Worm (Caenorhabditis elegans): Measurements from ENCODE around the gene srd-31.

srd-31 gene

DNA sequence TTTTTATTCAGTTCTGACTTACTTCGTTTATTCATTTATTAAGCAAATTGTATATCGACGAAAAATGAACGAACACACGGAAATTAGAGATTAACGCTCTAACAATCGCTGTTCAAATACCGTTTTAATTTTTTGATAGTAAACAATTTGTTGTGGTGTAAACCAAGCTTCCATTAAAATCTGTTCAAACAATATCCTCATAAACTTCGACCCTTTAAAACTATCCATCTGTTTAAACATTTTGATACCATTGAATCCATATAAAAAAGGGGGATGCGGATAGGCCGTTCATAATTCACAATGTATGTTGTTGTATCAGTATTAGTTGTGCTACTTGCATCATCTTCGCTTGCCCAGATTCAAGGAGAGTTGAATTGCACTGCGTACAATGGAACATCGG is 8.0 kb downstream of the srd-31 start, which contains the start of gene F07C4.6:
F07C4.6 (plus strand) TSS at position 301 of the 400 bp plus-strand sequence.
- TF ChIP-seq ceh-18 (tag; optimal IDR thresholded peaks at IDR 0.05) = no peak
- TF ChIP-seq pha-4 (tag; optimal IDR thresholded peaks at IDR 0.05) = no peak
- TF ChIP-seq gmeb-2 (tag; optimal IDR thresholded peaks at IDR 0.05) = no peak
- TF ChIP-seq syd-9 (tag; optimal IDR thresholded peaks at IDR 0.05) = no peak
- no peak for TF ChIP-seq hlh-6 (tag; optimal IDR thresholded peaks at IDR 0.05)
- TF ChIP-seq T23F11.4 (GFP tag; optimal IDR thresholded peaks at IDR 0.05) = no peak
- TF ChIP-seq ztf-16 (tag; optimal IDR thresholded peaks at IDR 0.05) = no peak
- no peak for TF ChIP-seq ceh-34 (tag; optimal IDR thresholded peaks at IDR 0.05)
- TF ChIP-seq ama-1 (optimal IDR thresholded peaks at IDR 0.05) = no peak
- TF ChIP-seq ceh-24 (tag; optimal IDR thresholded peaks at IDR 0.05) = no peak

DNA sequence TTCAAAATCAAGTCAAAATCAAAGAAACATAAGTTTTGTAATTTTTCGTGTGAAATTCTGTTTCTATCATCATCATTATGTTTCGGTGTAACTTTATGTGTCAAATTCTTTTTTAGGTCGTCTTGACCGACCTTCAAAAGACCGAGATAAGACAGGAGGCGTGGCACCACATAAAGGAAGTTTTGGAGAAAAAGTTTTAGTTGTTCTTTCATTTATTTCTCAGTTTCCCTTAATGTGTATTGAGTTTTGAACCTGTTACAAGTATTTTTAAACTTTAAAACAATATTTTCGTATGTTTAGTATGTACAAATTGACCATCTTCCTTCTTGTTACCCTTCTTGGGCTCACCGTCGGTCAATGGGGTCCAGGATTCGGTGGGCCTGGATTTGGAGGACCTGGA is 9.9 kb downstream of the srd-31 start, which contains the start of gene grsp-4:
grsp-4 (plus strand) TSS at position 301 of the 400 bp plus-strand sequence.
- no peak for TF ChIP-seq elt-2 (tag; optimal IDR thresholded peaks at IDR 0.05)
- TF ChIP-seq F13H6.1 (tag; optimal IDR thresholded peaks at IDR 0.05) = no peak
- no peak for TF ChIP-seq rnt-1 (tag; optimal IDR thresholded peaks at IDR 0.05)
- TF ChIP-seq pros-1 (tag; optimal IDR thresholded peaks at IDR 0.05) = no peak
- TF ChIP-seq fax-1 (tag; optimal IDR thresholded peaks at IDR 0.05) = no peak
- TF ChIP-seq ceh-30 (tag; optimal IDR thresholded peaks at IDR 0.05) = no peak
- no peak for TF ChIP-seq pha-2 (tag; optimal IDR thresholded peaks at IDR 0.05)
- TF ChIP-seq Y22D7AL.16 (tag; optimal IDR thresholded peaks at IDR 0.05) = no peak
- no peak for TF ChIP-seq ceh-9 (tag; optimal IDR thresholded peaks at IDR 0.05)
- TF ChIP-seq hlh-30 (tag; optimal IDR thresholded peaks at IDR 0.05; ENCODE audit: insufficient read depth) = no peak
- no peak for TF ChIP-seq gmeb-2 (tag; optimal IDR thresholded peaks at IDR 0.05)
- TF ChIP-seq madf-2 (tag; optimal IDR thresholded peaks at IDR 0.05) = no peak
- no peak for TF ChIP-seq C38D4.7 (GFP tag; optimal IDR thresholded peaks at IDR 0.05)
- TF ChIP-seq dve-1 (tag; optimal IDR thresholded peaks at IDR 0.05) = no peak
- TF ChIP-seq pag-3 (tag; optimal IDR thresholded peaks at IDR 0.05; ENCODE audit: borderline replicate concordance) = no peak
- no peak for TF ChIP-seq pat-9 (tag; optimal IDR thresholded peaks at IDR 0.05)
- TF ChIP-seq zip-5 (tag; optimal IDR thresholded peaks at IDR 0.05) = no peak
- no peak for TF ChIP-seq ahr-1 (tag; optimal IDR thresholded peaks at IDR 0.05)

DNA sequence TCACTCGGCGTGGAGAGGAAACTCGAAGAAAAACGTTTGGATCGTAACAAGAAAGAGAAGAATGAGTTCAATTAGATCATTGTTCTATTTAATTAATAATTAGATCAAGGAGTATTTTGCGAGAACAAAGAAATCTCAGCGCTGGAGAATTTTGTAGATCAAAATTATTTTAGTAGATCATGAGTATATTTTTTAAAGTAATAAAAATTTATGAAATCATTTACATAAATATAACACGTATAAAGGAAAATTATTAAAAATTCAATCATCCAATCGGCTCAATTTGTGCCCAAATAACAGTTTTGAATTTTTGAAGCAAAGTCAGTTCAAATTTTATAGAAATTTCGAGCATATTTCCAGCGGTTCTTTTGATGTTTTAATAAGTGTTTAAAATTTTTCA is 10.4 kb downstream of the srd-31 start, which contains the start of gene C50E3.13:
C50E3.13 (minus strand) TSS at position 101 of the 400 bp plus-strand sequence.
- TF ChIP-seq sdc-2 (tag; optimal IDR thresholded peaks at IDR 0.05) (no peak), hlh-30 (tag; optimal IDR thresholded peaks at IDR 0.05; ENCODE audit: insufficient read depth) (no peak), pha-4 (tag; optimal IDR thresholded peaks at IDR 0.05) (no peak), pha-2 (tag; optimal IDR thresholded peaks at IDR 0.05) (no peak), elt-4 (tag; optimal IDR thresholded peaks at IDR 0.05) (no peak), ceh-14 (tag; optimal IDR thresholded peaks at IDR 0.05) (no peak), ama-1 (optimal IDR thresholded peaks at IDR 0.05) (no peak), lin-11 (tag; optimal IDR thresholded peaks at IDR 0.05) (no peak), ceh-48 (tag; optimal IDR thresholded peaks at IDR 0.05) (no peak), hlh-8 (tag; optimal IDR thresholded peaks at IDR 0.05) (no peak), che-1 (tag; optimal IDR thresholded peaks at IDR 0.05) (no peak)

DNA sequence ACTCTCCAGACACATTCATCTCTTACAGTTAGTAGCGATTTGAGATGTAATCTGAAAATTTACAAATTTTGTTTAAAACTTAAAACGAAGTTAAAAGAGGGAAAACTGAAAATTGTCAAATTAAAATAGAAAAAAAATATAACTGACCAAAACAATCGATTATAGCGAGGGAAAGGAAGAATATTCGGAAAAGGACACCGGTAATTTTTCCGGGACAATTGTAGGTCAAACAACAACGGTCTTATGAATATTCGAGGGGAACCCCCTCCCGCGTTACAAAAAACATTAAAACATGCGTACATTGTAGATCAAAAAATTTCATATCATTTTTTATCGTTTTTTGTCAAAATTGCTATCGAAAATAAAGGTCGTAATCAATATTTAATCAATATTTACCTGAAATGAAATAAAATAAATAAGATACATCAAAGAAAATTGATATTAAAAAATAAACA is 12.5 kb downstream of the srd-31 start, which contains the start of gene C50E3.12:
C50E3.12 (minus strand) TSS at position 51 of the 455 bp plus-strand sequence.
- TF ChIP-seq ahr-1 (tag; optimal IDR thresholded peaks at IDR 0.05) (no peak), ceh-30 (tag; optimal IDR thresholded peaks at IDR 0.05) (no peak), pha-2 (tag; optimal IDR thresholded peaks at IDR 0.05) (no peak), unc-55 (GFP tag; optimal IDR thresholded peaks at IDR 0.05) (no peak), unc-86 (tag; optimal IDR thresholded peaks at IDR 0.05) (no peak), pag-3 (tag; optimal IDR thresholded peaks at IDR 0.05; ENCODE audit: borderline replicate concordance) (no peak), dve-1 (tag; optimal IDR thresholded peaks at IDR 0.05) (no peak), ceh-31 (tag; optimal IDR thresholded peaks at IDR 0.05) (no peak), ceh-9 (tag; optimal IDR thresholded peaks at IDR 0.05) (no peak), ceh-19 (GFP tag; optimal IDR thresholded peaks at IDR 0.05) (no peak), ceh-34 (tag; optimal IDR thresholded peaks at IDR 0.05) (no peak), hlh-15 (tag; optimal IDR thresholded peaks at IDR 0.05) (no peak), F13H6.1 (tag; optimal IDR thresholded peaks at IDR 0.05) (no peak), elt-2 (tag; optimal IDR thresholded peaks at IDR 0.05) (no peak), sdc-2 (tag; optimal IDR thresholded peaks at IDR 0.05) (no peak), ceh-18 (tag; optimal IDR thresholded peaks at IDR 0.05) (no peak)
